Worm (Caenorhabditis elegans): ENCODE results near the gene Y54E2A.4.
A peak's percentile ranks its signal among the peaks of the same experiment; 100 is the strongest.

DNA sequence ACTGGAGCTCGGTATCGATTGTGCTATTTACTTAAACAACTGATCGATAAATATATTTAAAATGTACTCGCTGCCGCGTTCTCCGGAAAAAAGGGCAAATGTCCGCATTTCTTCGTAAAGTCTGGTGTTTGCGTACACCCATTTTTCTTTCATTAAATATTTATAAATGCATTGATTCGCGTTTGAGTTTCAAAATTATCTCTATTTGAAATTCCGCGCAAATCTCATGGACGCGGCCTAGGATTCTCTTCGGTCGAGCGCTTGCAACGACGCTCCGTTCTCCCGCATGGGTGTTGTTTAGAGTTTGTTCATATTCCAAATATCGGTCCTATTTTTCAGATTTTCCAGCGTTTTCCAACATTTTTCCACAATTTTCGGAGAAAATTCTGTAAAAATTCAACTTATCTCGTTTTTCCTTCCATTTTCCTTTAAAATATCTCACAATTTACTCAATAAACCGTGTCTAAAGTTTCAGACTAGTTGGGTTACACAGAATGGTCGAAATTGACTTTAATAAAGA is 40.6 kb downstream of the Y54E2A.4 start, which contains the start of gene eif-3.B:
- TF ChIP-seq nhr-11 (tag; optimal IDR thresholded peaks at IDR 0.05) = no peak
- TF ChIP-seq sea-2 (GFP tag; optimal IDR thresholded peaks at IDR 0.05) = no peak
- no peak for TF ChIP-seq elt-1 (tag; optimal IDR thresholded peaks at IDR 0.05)
- TF ChIP-seq daf-12 (tag; optimal IDR thresholded peaks at IDR 0.05) = no peak
- TF ChIP-seq unc-39 (tag; optimal IDR thresholded peaks at IDR 0.05) = no peak
- TF ChIP-seq snpc-4 (tag; optimal IDR thresholded peaks at IDR 0.05) = peak; percentile 96
- peak; percentile 59 for TF ChIP-seq tbx-2 (tag; optimal IDR thresholded peaks at IDR 0.05)
- peak; percentile 96 for TF ChIP-seq lin-15B (tag; optimal IDR thresholded peaks at IDR 0.05)
- TF ChIP-seq mdl-1 (tag; optimal IDR thresholded peaks at IDR 0.05) = no peak
- TF ChIP-seq ama-1 (optimal IDR thresholded peaks at IDR 0.05) = no peak
- TF ChIP-seq unc-62 (GFP tag; optimal IDR thresholded peaks at IDR 0.05) = no peak
- TF ChIP-seq ceh-82 (tag; optimal IDR thresholded peaks at IDR 0.05) = peak; percentile 63
- peak; percentile 14 for TF ChIP-seq pqm-1 (tag; optimal IDR thresholded peaks at IDR 0.05)

Data from whole organism, L3 larva.